Fruit fly (Drosophila melanogaster) whole organism, embryonic: Measurements from ENCODE around the gene CG8460.
A peak's percentile ranks its signal among the peaks of the same experiment; 100 is the strongest.

Experiments
- Ada2b ChIP-seq: fragments of 200-800 bp; sonication (Bioruptor generic); IDR thresholded peaks from 2 replicates; pipeline ENCODE4 v1.3.6; 2022; ENCODE audit warnings: missing biosample characterization, missing genetic modification characterization
- Awh ChIP-seq: fragments of 200-800 bp; sonication (Bioruptor generic); IDR thresholded peaks from 2 replicates; pipeline ENCODE4, ENCODE4 v1.3.6; 2022; ENCODE audit warnings: missing biosample characterization, missing genetic modification characterization
- B-H2 ChIP-seq: fragments of 200-800 bp; sonication (Bioruptor generic); optimal IDR thresholded peaks from 2 replicates; lab custom pipeline; 2018; ENCODE audit warnings: missing biosample characterization, mild to moderate bottlenecking, missing genetic modification characterization
- BEAF-32 ChIP-seq: fragments of 200-800 bp; sonication (Bioruptor generic); optimal IDR thresholded peaks from 3 replicates; lab custom pipeline; 2017; ENCODE audit warnings: missing biosample characterization, missing genetic modification characterization, mild to moderate bottlenecking, moderate library complexity, missing genetic modification reagents
- Blimp-1 ChIP-seq: fragments of 200-800 bp; sonication (Bioruptor generic); optimal IDR thresholded peaks from 3 replicates; lab custom pipeline; 2018; ENCODE audit warnings: missing biosample characterization, missing genetic modification characterization, mild to moderate bottlenecking, moderate library complexity, missing genetic modification reagents
- CG10654 ChIP-seq: fragments of 200-800 bp; sonication (Bioruptor generic); optimal IDR thresholded peaks from 2 replicates; lab custom pipeline; 2016; ENCODE audit warnings: missing biosample characterization, missing genetic modification characterization
- CG10979 ChIP-seq: fragments of 200-800 bp; sonication (Bioruptor generic); optimal IDR thresholded peaks from 2 replicates; lab custom pipeline; 2018; ENCODE audit warnings: missing biosample characterization, mild to moderate bottlenecking, missing genetic modification characterization, moderate library complexity
- CG12769 ChIP-seq: fragments of 200-800 bp; sonication (Bioruptor generic); optimal IDR thresholded peaks from 2 replicates; lab custom pipeline; 2019; ENCODE audit warnings: missing biosample characterization, mild to moderate bottlenecking, missing genetic modification characterization, moderate library complexity
- CG15011 ChIP-seq: fragments of 200-800 bp; sonication (Bioruptor generic); optimal IDR thresholded peaks from 3 replicates; lab custom pipeline; 2018; ENCODE audit warnings: missing biosample characterization, mild to moderate bottlenecking, missing genetic modification characterization
- CG16815 ChIP-seq: fragments of 200-800 bp; sonication (Bioruptor generic); optimal IDR thresholded peaks from 3 replicates; lab custom pipeline; 2017; ENCODE audit warnings: missing biosample characterization, mild to moderate bottlenecking, missing genetic modification characterization
- CG17186 ChIP-seq: fragments of 200-800 bp; sonication (Bioruptor generic); optimal IDR thresholded peaks from 3 replicates; lab custom pipeline; 2017; ENCODE audit warnings: missing biosample characterization, missing genetic modification reagents, missing genetic modification characterization
- CG2129 ChIP-seq: fragments of 200-800 bp; sonication (Bioruptor generic); IDR thresholded peaks from 2 replicates; pipeline ENCODE4 v1.3.6; 2022; ENCODE audit warnings: missing biosample characterization, missing genetic modification characterization; ENCODE audit not compliant: partially characterized antibody
- CG2889 ChIP-seq: fragments of 200-800 bp; sonication (Bioruptor generic); IDR thresholded peaks from 3 replicates; pipeline ENCODE4 v1.3.6; 2022; ENCODE audit warnings: missing biosample characterization, missing genetic modification characterization
- CG42726 ChIP-seq: fragments of 200-800 bp; sonication (Bioruptor generic); IDR thresholded peaks from 2 replicates; pipeline ENCODE4 v1.3.6; 2022; ENCODE audit warnings: missing biosample characterization, missing genetic modification characterization; ENCODE audit not compliant: partially characterized antibody
- CG4424 ChIP-seq: fragments of 200-800 bp; sonication (Bioruptor generic); optimal IDR thresholded peaks from 3 replicates; lab custom pipeline; 2016; ENCODE audit warnings: missing biosample characterization, missing genetic modification characterization
- CG4617 ChIP-seq: fragments of 200-800 bp; sonication (Bioruptor generic); optimal IDR thresholded peaks from 3 replicates; lab custom pipeline; 2016; ENCODE audit warnings: missing biosample characterization, missing genetic modification characterization, borderline replicate concordance
- CG7987 ChIP-seq: fragments of 200-800 bp; sonication (Bioruptor generic); optimal IDR thresholded peaks from 2 replicates; lab custom pipeline; 2018; ENCODE audit warnings: missing biosample characterization, mild to moderate bottlenecking, missing genetic modification characterization, moderate library complexity
- CG8765 ChIP-seq: fragments of 200-800 bp; sonication (Bioruptor generic); IDR thresholded peaks from 2 replicates; pipeline ENCODE4 v1.3.6; 2022; ENCODE audit warnings: missing biosample characterization, missing genetic modification characterization
- Dbx ChIP-seq: fragments of 200-800 bp; sonication (Bioruptor generic); IDR thresholded peaks from 3 replicates; pipeline ENCODE4 v1.3.6; 2022; ENCODE audit warnings: missing biosample characterization, missing genetic modification characterization
- Fer2 ChIP-seq: fragments of 200-800 bp; sonication (Bioruptor generic); optimal IDR thresholded peaks from 2 replicates; lab custom pipeline; 2018; ENCODE audit warnings: missing biosample characterization, mild to moderate bottlenecking, missing genetic modification characterization, moderate library complexity
- HLHmδ ChIP-seq: fragments of 200-800 bp; sonication (Bioruptor generic); optimal IDR thresholded peaks from 2 replicates; lab custom pipeline; 2018; ENCODE audit warnings: missing biosample characterization, mild to moderate bottlenecking, missing genetic modification characterization, moderate library complexity
- Hr51 ChIP-seq, 2 experiments: fragments of 200-800 bp; sonication (Bioruptor generic); optimal IDR thresholded peaks; 2 replicates in 1 of 2; 3 replicates in 1 of 2; lab custom pipeline; 2016 to 2018; ENCODE audit warnings: missing biosample characterization in 2 of 2, missing genetic modification characterization in 2 of 2, mild to moderate bottlenecking in 1 of 2, moderate library complexity in 1 of 2
- Jarid2 ChIP-seq: fragments of 200-800 bp; sonication (Bioruptor generic); optimal IDR thresholded peaks from 3 replicates; lab custom pipeline; 2017; ENCODE audit warnings: mild to moderate bottlenecking, missing biosample characterization, missing genetic modification reagents, missing genetic modification characterization
- NfI ChIP-seq: fragments of 200-800 bp; sonication (Bioruptor generic); optimal IDR thresholded peaks from 3 replicates; lab custom pipeline; 2018; ENCODE audit warnings: missing biosample characterization, mild to moderate bottlenecking, missing genetic modification characterization, moderate library complexity
- Pdp1 ChIP-seq, 2 experiments: fragments of 200-800 bp; sonication (Bioruptor generic); optimal IDR thresholded peaks; 3 replicates each; lab custom pipeline; 2016; ENCODE audit warnings: missing biosample characterization in 2 of 2, missing genetic modification characterization in 2 of 2, mild to moderate bottlenecking in 1 of 2, moderate library complexity in 1 of 2
- Rfx ChIP-seq: fragments of 200-800 bp; sonication (Bioruptor generic); IDR thresholded peaks from 2 replicates; pipeline ENCODE4 v1.3.6; 2022; ENCODE audit warnings: missing biosample characterization, missing genetic modification characterization
- Six4 ChIP-seq: fragments of 200-800 bp; sonication (Bioruptor generic); optimal IDR thresholded peaks from 2 replicates; lab custom pipeline; 2016; ENCODE audit warnings: missing biosample characterization, missing genetic modification characterization
- Stat92E ChIP-seq, 3 experiments: fragments of >200 bp in 2 of 3; fragments of 200-800 bp in 1 of 3; sonication (Bioruptor generic) in 1 of 3; optimal IDR thresholded peaks; 2 replicates each; lab custom pipeline; 2017 to 2019; ENCODE audit warnings: missing biosample characterization in 3 of 3, missing genetic modification characterization in 3 of 3, mild to moderate bottlenecking in 1 of 3, moderate library complexity in 1 of 3
- YL-1 ChIP-seq: fragments of 200-800 bp; sonication (Bioruptor generic); optimal IDR thresholded peaks from 3 replicates; lab custom pipeline; 2017; ENCODE audit warnings: missing biosample characterization, mild to moderate bottlenecking, missing genetic modification characterization
- abd-A ChIP-seq: fragments of 200-800 bp; sonication (Bioruptor generic); optimal IDR thresholded peaks from 3 replicates; lab custom pipeline; 2019; ENCODE audit warnings: missing biosample characterization, mild to moderate bottlenecking, missing genetic modification characterization, moderate library complexity
- chm ChIP-seq: fragments of 200-800 bp; sonication (Bioruptor generic); IDR thresholded peaks from 2 replicates; pipeline ENCODE4 v1.3.6; 2022; ENCODE audit warnings: missing biosample characterization, missing genetic modification characterization
- ems ChIP-seq: fragments of 200-800 bp; sonication (Bioruptor generic); optimal IDR thresholded peaks from 3 replicates; lab custom pipeline; 2016; ENCODE audit warnings: missing biosample characterization, missing genetic modification characterization
- ewg ChIP-seq: fragments of 200-800 bp; sonication (Bioruptor generic); optimal IDR thresholded peaks from 3 replicates; lab custom pipeline; 2017; ENCODE audit warnings: mild to moderate bottlenecking, missing biosample characterization, missing genetic modification reagents, missing genetic modification characterization
- exex ChIP-seq: fragments of 200-800 bp; sonication (Bioruptor generic); optimal IDR thresholded peaks from 4 replicates; lab custom pipeline; 2018; ENCODE audit warnings: missing biosample characterization, mild to moderate bottlenecking, missing genetic modification characterization, moderate library complexity
- fd64A ChIP-seq: fragments of 200-800 bp; sonication (Bioruptor generic); optimal IDR thresholded peaks from 3 replicates; lab custom pipeline; 2018; ENCODE audit warnings: missing biosample characterization, mild to moderate bottlenecking, missing genetic modification characterization
- ftz-f1 ChIP-seq: fragments of 200-800 bp; sonication (Bioruptor generic); optimal IDR thresholded peaks from 2 replicates; lab custom pipeline; 2016; ENCODE audit warnings: missing biosample characterization, missing genetic modification characterization
- gem ChIP-seq: fragments of 200-800 bp; sonication (Bioruptor generic); optimal IDR thresholded peaks from 2 replicates; lab custom pipeline; 2019; ENCODE audit warnings: missing biosample characterization, mild to moderate bottlenecking, missing genetic modification characterization, moderate library complexity
- gfzf ChIP-seq: fragments of 200-800 bp; sonication (Bioruptor generic); optimal IDR thresholded peaks from 2 replicates; lab custom pipeline; 2016; ENCODE audit warnings: missing biosample characterization, mild to moderate bottlenecking, missing genetic modification characterization, moderate library complexity
- gro ChIP-seq: fragments of 200-800 bp; sonication (Bioruptor generic); optimal IDR thresholded peaks from 2 replicates; lab custom pipeline; 2016; ENCODE audit warnings: missing biosample characterization, missing genetic modification characterization
- luna ChIP-seq: fragments of 200-800 bp; sonication (Bioruptor generic); optimal IDR thresholded peaks from 2 replicates; lab custom pipeline; 2016; ENCODE audit warnings: missing biosample characterization, missing genetic modification characterization
- maf-S ChIP-seq: fragments of 200-800 bp; sonication (Bioruptor generic); optimal IDR thresholded peaks from 2 replicates; lab custom pipeline; 2016; ENCODE audit warnings: missing biosample characterization, missing genetic modification characterization
- mam ChIP-seq: fragments of 200-800 bp; sonication (Bioruptor generic); optimal IDR thresholded peaks from 3 replicates; lab custom pipeline; 2016; ENCODE audit warnings: missing biosample characterization, missing genetic modification characterization
- mld ChIP-seq: fragments of 200-800 bp; sonication (Bioruptor generic); IDR thresholded peaks from 3 replicates; pipeline ENCODE4 v1.3.6; 2022; ENCODE audit warnings: missing biosample characterization, missing genetic modification characterization; ENCODE audit not compliant: partially characterized antibody
- phol ChIP-seq: fragments of 200-800 bp; sonication (Bioruptor generic); optimal IDR thresholded peaks from 3 replicates; lab custom pipeline; 2018; ENCODE audit warnings: missing biosample characterization, mild to moderate bottlenecking, missing genetic modification characterization, moderate library complexity
- run ChIP-seq: fragments of 200-800 bp; sonication (Bioruptor generic); optimal IDR thresholded peaks from 3 replicates; lab custom pipeline; 2018; ENCODE audit warnings: missing biosample characterization, mild to moderate bottlenecking, missing genetic modification characterization
- salm ChIP-seq: fragments of 200-800 bp; sonication (Bioruptor generic); optimal IDR thresholded peaks from 2 replicates; lab custom pipeline; 2018; ENCODE audit warnings: missing biosample characterization, mild to moderate bottlenecking, missing genetic modification characterization
- sens-2 ChIP-seq: fragments of 200-800 bp; sonication (Bioruptor generic); IDR thresholded peaks from 2 replicates; pipeline ENCODE4 v1.3.6; 2022; ENCODE audit warnings: missing biosample characterization, missing genetic modification characterization
- sima ChIP-seq: fragments of 200-800 bp; sonication (Bioruptor generic); optimal IDR thresholded peaks from 2 replicates; lab custom pipeline; 2016; ENCODE audit warnings: missing biosample characterization, missing genetic modification characterization
- sisA ChIP-seq: fragments of 200-800 bp; sonication (Bioruptor generic); IDR thresholded peaks from 2 replicates; pipeline ENCODE4 v1.3.6; 2022; ENCODE audit warnings: missing biosample characterization, missing genetic modification characterization
- slou ChIP-seq: fragments of 200-800 bp; sonication (Bioruptor generic); optimal IDR thresholded peaks from 3 replicates; lab custom pipeline; 2016; ENCODE audit warnings: missing biosample characterization, missing genetic modification characterization

Gene CG8460

dm6 chr2L:8211070-8211469 is 14.1 kb downstream of the CG8460 start, which contains the start of gene Ssb-c31a (continued):
- TF ChIP-seq CG4424 (GFP tag; lab: Kevin White, UChicago) = peak; percentile 39
- TF ChIP-seq Hr51 (GFP tag; optimal IDR thresholded peaks at IDR 0.05; lab: Kevin White, UChicago) = peak; percentile 31 to 48
- TF ChIP-seq slou (GFP tag; lab: Kevin White, UChicago) = no peak
- TF ChIP-seq ewg (GFP tag; lab: Kevin White, UChicago) = peak; percentile 24
- TF ChIP-seq sima = no peak
- TF ChIP-seq Blimp-1 = peak; percentile 30
- peak; percentile 6 for TF ChIP-seq CG10654 (GFP tag; lab: Kevin White, UChicago)
- TF ChIP-seq CG17186 (GFP tag; lab: Kevin White, UChicago) = peak; percentile 13
- TF ChIP-seq YL-1 = peak; percentile 52
- peak; percentile 14 for TF ChIP-seq Six4 (GFP tag; lab: Kevin White, UChicago)
- TF ChIP-seq CG12769 (tag; lab: Kevin White, UChicago) = peak; percentile 41
- TF ChIP-seq luna = no peak
- TF ChIP-seq Jarid2 (GFP tag; lab: Kevin White, UChicago) = no peak
- no peak for TF ChIP-seq ftz-f1 (GFP tag; lab: Kevin White, UChicago)
- peak; percentile 42 for TF ChIP-seq ems (GFP tag; lab: Kevin White, UChicago)
- TF ChIP-seq sens-2 = no peak
- TF ChIP-seq CG42726 (GFP tag; lab: Robert Waterston, UW) = no peak
- peak; percentile 72 for TF ChIP-seq NfI (GFP tag; lab: Kevin White, UChicago)
- peak; percentile 10 for TF ChIP-seq CG16815
- no peak for TF ChIP-seq CG7987 (GFP tag; lab: Kevin White, UChicago)
- peak; percentile 56 to 61 for TF ChIP-seq Pdp1 (GFP tag; optimal IDR thresholded peaks at IDR 0.05; lab: Kevin White, UChicago)
- peak; percentile 85 for TF ChIP-seq BEAF-32
- peak; percentile 63 for TF ChIP-seq Dbx (GFP tag; lab: Robert Waterston, UW)
- no peak for TF ChIP-seq CG2889 (GFP tag; lab: Robert Waterston, UW)
- no peak for TF ChIP-seq chm (GFP tag; lab: Robert Waterston, UW)
- peak; percentile 69 for TF ChIP-seq mam (GFP tag; lab: Kevin White, UChicago)
- peak; percentile 35 for TF ChIP-seq exex (tag; lab: Kevin White, UChicago)
- TF ChIP-seq Ada2b (GFP tag; lab: Robert Waterston, UW) = no peak
- TF ChIP-seq run (tag; lab: Kevin White, UChicago) = no peak
- peak; percentile 15 for TF ChIP-seq Fer2 (tag; lab: Kevin White, UChicago)
- peak; percentile 57 for TF ChIP-seq gem (tag; lab: Kevin White, UChicago)
- peak; percentile 51 for TF ChIP-seq maf-S (GFP tag; lab: Kevin White, UChicago)
- peak; percentile 86 for TF ChIP-seq B-H2
- TF ChIP-seq gro (GFP tag; lab: Kevin White, UChicago) = peak; percentile 64
- TF ChIP-seq CG8765 (GFP tag; lab: Robert Waterston, UW) = no peak
- no peak for TF ChIP-seq fd64A
- peak; percentile 64 for TF ChIP-seq Rfx (GFP tag; lab: Robert Waterston, UW)
- TF ChIP-seq CG15011 (GFP tag; lab: Kevin White, UChicago) = no peak
- TF ChIP-seq CG10979 (tag; lab: Kevin White, UChicago) = peak; percentile 32
- no peak for TF ChIP-seq HLHmδ
- TF ChIP-seq gfzf (GFP tag; lab: Kevin White, UChicago) = peak; percentile 9
- TF ChIP-seq phol (tag; lab: Kevin White, UChicago) = peak; percentile 73
- TF ChIP-seq CG4617 (GFP tag; lab: Kevin White, UChicago) = peak; percentile 68
- TF ChIP-seq mld (GFP tag; lab: Robert Waterston, UW) = no peak
- TF ChIP-seq Awh = no peak
- no peak for TF ChIP-seq Stat92E (GFP tag; optimal IDR thresholded peaks at IDR 0.05; lab: Kevin White, UChicago)
- TF ChIP-seq sisA = no peak
- no peak for TF ChIP-seq salm (tag; lab: Kevin White, UChicago)
- no peak for TF ChIP-seq abd-A (tag; lab: Kevin White, UChicago)
- peak; percentile 76 for TF ChIP-seq CG2129
